Worm (Caenorhabditis elegans) whole organism, L4/young adult: ENCODE results near the gene srz-14.

Experiments used
- W03F9.2 ChIP-seq: fragments of 150-350 bp; optimal IDR thresholded peaks from 2 replicates; lab custom pipeline; 2014; ENCODE audit warnings: missing biosample characterization, missing genetic modification characterization
- dao-5 ChIP-seq: sonication (generic microtip); optimal IDR thresholded peaks from 2 replicates; lab custom pipeline; 2016; ENCODE audit warnings: missing genotype, missing genetic modification characterization, moderate library complexity, missing compliant biosample characterization
- him-1 ChIP-seq: sonication (generic microtip); optimal IDR thresholded peaks from 2 replicates; lab custom pipeline; 2016; ENCODE audit warnings: missing genotype, missing genetic modification reagents, missing genetic modification characterization, missing compliant biosample characterization

DNA sequence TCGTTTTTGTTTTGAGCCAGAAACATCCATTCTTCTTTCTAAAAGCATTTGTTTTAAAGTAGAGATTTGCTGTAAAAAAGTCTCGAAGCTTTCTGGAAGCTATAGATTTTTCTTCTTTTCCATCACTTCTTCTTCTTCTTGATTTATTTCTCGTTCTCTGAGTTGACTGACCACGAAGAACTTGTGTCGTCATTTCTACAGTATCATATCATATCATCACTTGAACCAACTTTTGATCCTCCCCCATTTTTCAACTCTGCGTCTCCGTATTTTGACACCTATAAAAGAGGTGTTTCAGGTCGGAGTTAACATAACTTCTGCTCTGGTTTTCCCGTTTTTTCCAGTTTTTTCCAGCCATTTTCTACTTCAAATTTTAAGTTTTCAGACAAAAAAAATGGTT is 31.0 kb downstream of the srz-14 start, which contains the start of gene F11A5.9:
- TF ChIP-seq him-1 (tag; lab: Kevin White, UChicago) (no peak), W03F9.2 (tag; lab: Kevin White, UChicago) (no peak), dao-5 (no peak)
